Worm (Caenorhabditis elegans) whole organism, L4/young adult: ENCODE results near the gene set-13.

ENCODE experiments used
- W03F9.2 ChIP-seq: fragments of 150-350 bp; optimal IDR thresholded peaks from 2 replicates; lab custom pipeline; 2014; ENCODE audit warnings: missing biosample characterization, missing genetic modification characterization
- dao-5 ChIP-seq: sonication (generic microtip); optimal IDR thresholded peaks from 2 replicates; lab custom pipeline; 2016; ENCODE audit warnings: missing genotype, missing genetic modification characterization, moderate library complexity, missing compliant biosample characterization
- him-1 ChIP-seq: sonication (generic microtip); optimal IDR thresholded peaks from 2 replicates; lab custom pipeline; 2016; ENCODE audit warnings: missing genotype, missing genetic modification reagents, missing genetic modification characterization, missing compliant biosample characterization

- TF ChIP-seq him-1 (tag; lab: Kevin White, UChicago) (no peak), W03F9.2 (tag; lab: Kevin White, UChicago) (no peak), dao-5 (tag; lab: Kevin White, UChicago) (no peak)
Measured at ce11 chrII:2791693-2792092, 25.1 kb upstream of the set-13 start.
